Worm (Caenorhabditis elegans): ENCODE measurements around the gene K02F6.4.
"Not testable (repeated sequence)": the region's sequence is repeated elsewhere in the genome, so short reads cannot be mapped to it uniquely, and the experiment has no call there.

Gene K02F6.4

DNA sequence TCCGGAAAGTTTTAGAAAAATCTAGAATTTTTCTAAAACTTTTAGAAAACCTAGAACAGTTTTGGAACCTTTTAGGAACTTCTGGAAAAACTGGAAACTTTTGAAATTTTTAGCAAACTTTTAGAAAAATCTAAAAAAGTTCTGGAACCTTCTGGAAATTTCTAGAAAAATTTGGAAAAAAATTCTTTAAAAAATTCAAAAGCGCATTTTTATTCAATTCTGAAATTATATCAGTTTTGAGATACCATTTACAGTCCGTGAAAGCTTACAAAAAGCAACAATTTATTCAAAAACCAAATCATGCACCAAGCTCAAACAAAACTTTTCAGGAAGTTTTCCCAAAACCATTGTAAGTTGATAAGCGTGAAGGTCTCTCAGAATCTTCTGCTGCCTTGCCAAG is at the start of gene K02F6.4:
TSS of gene K02F6.4 (plus strand) at position 301 of the 400 bp plus-strand sequence.
- no peak for TF ChIP-seq unc-62 (GFP tag; optimal IDR thresholded peaks at IDR 0.05)

- TF ChIP-seq unc-62 (GFP tag; optimal IDR thresholded peaks at IDR 0.05): no peak
Measured at ce11 chrII:2503703-2504430, 34.4 kb upstream of the K02F6.4 start.

- no peak for TF ChIP-seq unc-62 (GFP tag; optimal IDR thresholded peaks at IDR 0.05)
Measured at ce11 chrII:2504431-2504928, 33.8 kb upstream of the K02F6.4 start, which contains the start of gene gbas-1. gbas-1 (plus strand) TSS chrII:2504878.

- no peak for TF ChIP-seq unc-62 (GFP tag; optimal IDR thresholded peaks at IDR 0.05)
Measured at ce11 chrII:2518487-2518886, 19.8 kb upstream of the K02F6.4 start.

ce11 chrII:2521960-2522359 is 16.3 kb upstream of the K02F6.4 start, which contains the start of gene bath-13:
bath-13 (minus strand) TSS chrII:2522060.
- TF ChIP-seq unc-62 (GFP tag; optimal IDR thresholded peaks at IDR 0.05): no peak

ce11 chrII:2525652-2526051 is 12.6 kb upstream of the K02F6.4 start:
- no peak for TF ChIP-seq unc-62 (GFP tag; optimal IDR thresholded peaks at IDR 0.05)

ce11 chrII:2526887-2527286 is 11.4 kb upstream of the K02F6.4 start:
- no peak for TF ChIP-seq unc-62 (GFP tag; optimal IDR thresholded peaks at IDR 0.05)

- TF ChIP-seq unc-62 (GFP tag; optimal IDR thresholded peaks at IDR 0.05): no peak
Measured at ce11 chrII:2530496-2530895, 7.8 kb upstream of the K02F6.4 start, which contains the start of gene K02F6.6. K02F6.6 (plus strand) TSS chrII:2530796.

- TF ChIP-seq unc-62 (GFP tag; optimal IDR thresholded peaks at IDR 0.05): not testable (repeated sequence)
Measured at ce11 chrII:2534459-2534858, 3.8 kb upstream of the K02F6.4 start, which contains the start of gene K02F6.5. K02F6.5 (plus strand) TSS chrII:2534759.

- not testable (repeated sequence) for TF ChIP-seq unc-62 (GFP tag; optimal IDR thresholded peaks at IDR 0.05)
Measured at ce11 chrII:2534952-2535351, 3.3 kb upstream of the K02F6.4 start, which contains the start of gene K02F6.8. K02F6.8 (minus strand) TSS chrII:2535052.

DNA sequence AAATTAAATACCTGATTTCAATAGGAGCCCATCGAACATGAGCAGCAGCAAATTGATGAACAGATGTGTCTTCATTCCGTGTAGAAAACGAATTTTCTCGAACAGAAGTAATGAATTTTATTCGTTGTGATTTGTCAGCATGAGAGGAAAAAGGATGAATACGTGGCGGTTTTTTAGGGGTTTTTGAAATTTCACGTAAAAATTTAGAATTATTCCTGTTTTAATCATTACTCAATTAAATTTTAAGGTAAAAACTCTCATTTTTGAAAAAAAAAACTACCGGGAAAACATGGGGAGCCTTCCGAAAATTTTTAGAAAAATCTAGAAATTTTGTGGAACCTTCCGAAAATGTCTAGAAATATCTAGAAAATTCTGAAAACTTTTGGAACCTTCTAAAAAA is 540 bp upstream of the K02F6.4 start, which contains the start of gene K02F6.7:
TSS of gene K02F6.7 (minus strand) at position 101 of the 400 bp plus-strand sequence.
- no peak for TF ChIP-seq unc-62 (GFP tag; optimal IDR thresholded peaks at IDR 0.05)

DNA sequence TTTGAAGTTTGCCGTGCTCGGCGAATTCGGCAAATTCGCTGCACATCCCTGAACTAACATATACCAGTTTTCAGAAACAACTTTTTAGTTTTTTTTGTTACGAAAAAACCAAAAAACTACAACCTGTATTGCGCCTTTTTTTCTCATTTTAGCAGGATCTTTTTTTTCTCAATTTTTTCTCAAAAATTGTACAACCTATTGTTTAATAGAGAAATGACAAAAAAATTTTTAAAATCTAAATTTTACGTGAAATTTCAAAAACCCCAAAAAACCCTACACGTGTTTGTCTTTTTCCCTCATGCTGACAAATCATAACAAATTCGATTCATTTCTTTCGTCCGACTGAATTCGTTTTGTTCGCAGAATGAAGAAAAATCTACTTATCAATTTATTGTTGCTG is 7.6 kb downstream of the K02F6.4 start, which contains the start of gene K02F6.3:
TSS of gene K02F6.3 (plus strand) at position 301 of the 400 bp plus-strand sequence.
- no peak for TF ChIP-seq unc-62 (GFP tag; optimal IDR thresholded peaks at IDR 0.05)

- TF ChIP-seq unc-62 (GFP tag; optimal IDR thresholded peaks at IDR 0.05): no peak
Measured at ce11 chrII:2553030-2553429, 14.7 kb downstream of the K02F6.4 start.

DNA sequence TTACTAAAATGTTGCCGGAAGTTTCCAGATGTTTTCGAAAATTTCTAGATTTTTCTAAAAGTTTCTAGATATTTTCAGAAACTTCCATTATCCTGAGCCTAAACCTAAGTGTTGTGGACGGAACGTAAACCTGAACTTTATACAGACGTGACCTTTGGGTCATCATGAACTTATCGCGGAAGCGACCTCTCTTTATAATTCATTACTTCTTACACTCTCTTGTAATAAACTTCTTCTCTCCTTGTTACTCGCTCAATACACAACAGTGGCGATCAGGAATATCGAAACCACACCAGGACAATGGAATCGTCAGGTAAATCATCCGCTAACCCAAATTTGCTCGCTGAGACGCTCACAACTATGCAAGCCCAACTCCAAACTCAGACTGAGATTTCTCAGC is 15.4 kb downstream of the K02F6.4 start, which contains the start of gene K02F6.1:
TSS of gene K02F6.1 (plus strand) at position 301 of the 400 bp plus-strand sequence.
- not testable (repeated sequence) for TF ChIP-seq unc-62 (GFP tag; optimal IDR thresholded peaks at IDR 0.05)

ce11 chrII:2563973-2564372 is 25.7 kb downstream of the K02F6.4 start, which contains the start of gene nep-18:
nep-18 (minus strand) TSS chrII:2564073.
- no peak for TF ChIP-seq unc-62 (GFP tag; optimal IDR thresholded peaks at IDR 0.05)

- TF ChIP-seq unc-62 (GFP tag; optimal IDR thresholded peaks at IDR 0.05): no peak
Measured at ce11 chrII:2564899-2565298, 26.6 kb downstream of the K02F6.4 start, which contains the start of gene usp-39. usp-39 (plus strand) TSS chrII:2565275.

ce11 chrII:2578216-2578615 is 39.9 kb downstream of the K02F6.4 start:
- no peak for TF ChIP-seq unc-62 (GFP tag; optimal IDR thresholded peaks at IDR 0.05)

Measured in whole organism, dauer.